Worm (Caenorhabditis elegans) whole organism, L1 larva: ENCODE data around the gene rpb-6.

Experiments used
- C16A3.4 ChIP-seq: fragments of 150-350 bp; optimal IDR thresholded peaks from 2 replicates; lab custom pipeline; 2014; ENCODE audit warnings: missing biosample characterization, missing genetic modification characterization
- C34B4.2 ChIP-seq: sonication (generic microtip); optimal IDR thresholded peaks from 2 replicates; lab custom pipeline; 2017; ENCODE audit warnings: mild to moderate bottlenecking, missing genetic modification characterization, missing compliant biosample characterization
- F16B12.6 ChIP-seq: fragments of 150-350 bp; optimal IDR thresholded peaks from 2 replicates; lab custom pipeline; 2014; ENCODE audit warnings: missing biosample characterization, missing genetic modification characterization
- ceh-63 ChIP-seq: fragments of 200-800 bp; sonication (Bioruptor generic); optimal IDR thresholded peaks from 2 replicates; lab custom pipeline; 2018; ENCODE audit warnings: mild to moderate bottlenecking, missing genetic modification characterization, missing compliant biosample characterization
- ceh-8 ChIP-seq: fragments of 200-800 bp; sonication (Bioruptor generic); optimal IDR thresholded peaks from 2 replicates; lab custom pipeline; 2018; ENCODE audit warnings: mild to moderate bottlenecking, missing genetic modification characterization, moderate library complexity, missing compliant biosample characterization
- ceh-88 ChIP-seq: fragments of 200-800 bp; sonication (Bioruptor generic); IDR thresholded peaks from 2 replicates; pipeline ENCODE4 v1.3.6; 2022; ENCODE audit warnings: missing genetic modification characterization, missing compliant biosample characterization
- dpl-1 ChIP-seq, 3 experiments: fragments of 150-350 bp in 2 of 3; sonication (generic microtip) in 1 of 3; optimal IDR thresholded peaks; 2 replicates each; lab custom pipeline; 2014 to 2017; ENCODE audit warnings: missing biosample characterization in 3 of 3, missing genetic modification characterization in 3 of 3, missing genetic modification reagents in 3 of 3
- efl-1 ChIP-seq, 4 experiments: fragments of 150-350 bp; optimal IDR thresholded peaks in 3 of 4; peaks in 1 of 4; 1 replicate in 1 of 4; 2 replicates in 3 of 4; lab custom pipeline; 2014; ENCODE audit warnings: missing biosample characterization in 2 of 4, missing genetic modification characterization in 2 of 4, missing genetic modification reagents in 2 of 4
- ets-5 ChIP-seq: fragments of 200-800 bp; sonication (Bioruptor generic); IDR thresholded peaks from 2 replicates; pipeline ENCODE4 v1.3.6; 2022; ENCODE audit warnings: missing genetic modification characterization, missing compliant biosample characterization
- fkh-10 ChIP-seq: sonication (generic microtip); optimal IDR thresholded peaks from 2 replicates; lab custom pipeline; 2017; ENCODE audit warnings: missing biosample characterization, missing genetic modification reagents, missing genetic modification characterization
- fkh-4 ChIP-seq: sonication (generic microtip); optimal IDR thresholded peaks from 2 replicates; lab custom pipeline; 2016; ENCODE audit warnings: missing compliant biosample characterization, missing genetic modification characterization, borderline replicate concordance
- grh-1 ChIP-seq: fragments of 200-800 bp; sonication (Bioruptor generic); IDR thresholded peaks from 2 replicates; pipeline ENCODE4 v1.3.6; 2022; ENCODE audit warnings: missing genetic modification reagents, missing genetic modification characterization, missing compliant biosample characterization
- hlh-4 ChIP-seq: sonication (generic microtip); optimal IDR thresholded peaks from 2 replicates; lab custom pipeline; 2016; ENCODE audit warnings: mild to moderate bottlenecking, missing genetic modification characterization, missing compliant biosample characterization
- lin-14 ChIP-seq: fragments of 200-800 bp; sonication (Bioruptor generic); optimal IDR thresholded peaks from 2 replicates; lab custom pipeline; 2018; ENCODE audit warnings: mild to moderate bottlenecking, missing genetic modification characterization, moderate library complexity, missing compliant biosample characterization
- lin-15B ChIP-seq: fragments of 150-350 bp; sonication (generic microtip); optimal IDR thresholded peaks from 3 replicates; lab custom pipeline; 2014; ENCODE audit warnings: missing biosample characterization, missing genetic modification characterization
- lin-35 ChIP-seq, 2 experiments: fragments of 150-350 bp; optimal IDR thresholded peaks; 2 replicates each; lab custom pipeline; 2014; ENCODE audit warnings: missing biosample characterization in 2 of 2, missing genetic modification characterization in 2 of 2, missing genetic modification reagents in 2 of 2
- lin-39 ChIP-seq: fragments of 150-350 bp; optimal IDR thresholded peaks from 2 replicates; lab custom pipeline; 2014; ENCODE audit warnings: missing biosample characterization, missing genetic modification reagents, missing genetic modification characterization
- lsy-2 ChIP-seq, 2 experiments: fragments of 150-350 bp; optimal IDR thresholded peaks; 2 replicates each; lab custom pipeline; 2014; ENCODE audit warnings: missing biosample characterization in 2 of 2, missing genetic modification characterization in 2 of 2
- mef-2 ChIP-seq: fragments of 150-350 bp; optimal IDR thresholded peaks from 2 replicates; lab custom pipeline; 2014; ENCODE audit warnings: missing biosample characterization, missing genetic modification characterization
- mep-1 ChIP-seq: fragments of 150-350 bp; optimal IDR thresholded peaks from 2 replicates; lab custom pipeline; 2014; ENCODE audit warnings: missing biosample characterization, missing genetic modification characterization
- nhr-19 ChIP-seq: fragments of 200-800 bp; sonication (Bioruptor generic); conservative IDR thresholded peaks from 2 replicates; pipeline ENCODE4 v1.3.6; 2022; ENCODE audit warnings: missing genetic modification characterization, missing compliant biosample characterization
- nhr-20 ChIP-seq: sonication (generic microtip); optimal IDR thresholded peaks from 2 replicates; lab custom pipeline; 2016; ENCODE audit warnings: mild to moderate bottlenecking, missing genetic modification characterization, missing compliant biosample characterization
- nhr-47 ChIP-seq: sonication (generic microtip); optimal IDR thresholded peaks from 2 replicates; lab custom pipeline; 2016; ENCODE audit warnings: mild to moderate bottlenecking, missing genetic modification characterization, moderate library complexity, missing compliant biosample characterization
- nhr-71 ChIP-seq: sonication (generic microtip); optimal IDR thresholded peaks from 2 replicates; lab custom pipeline; 2016; ENCODE audit warnings: mild to moderate bottlenecking, missing genetic modification characterization, moderate library complexity, missing compliant biosample characterization
- nhr-77 ChIP-seq: fragments of 150-350 bp; optimal IDR thresholded peaks from 2 replicates; lab custom pipeline; 2014; ENCODE audit warnings: missing biosample characterization, missing genetic modification characterization
- nhr-84 ChIP-seq: sonication (generic microtip); optimal IDR thresholded peaks from 2 replicates; lab custom pipeline; 2017; ENCODE audit warnings: missing biosample characterization, missing genetic modification characterization
- pax-3 ChIP-seq: fragments of 200-800 bp; sonication (Bioruptor generic); optimal IDR thresholded peaks from 2 replicates; lab custom pipeline; 2018; ENCODE audit warnings: mild to moderate bottlenecking, missing genetic modification characterization, moderate library complexity, missing compliant biosample characterization
- pqm-1 ChIP-seq: sonication (generic microtip); optimal IDR thresholded peaks from 3 replicates; lab custom pipeline; 2017; ENCODE audit warnings: missing biosample characterization, missing genetic modification characterization
- sup-37 ChIP-seq: fragments of 200-800 bp; sonication (Bioruptor generic); optimal IDR thresholded peaks from 2 replicates; lab custom pipeline; 2018; ENCODE audit warnings: mild to moderate bottlenecking, missing genetic modification characterization, missing compliant biosample characterization
- unc-62 ChIP-seq: fragments of 150-350 bp; optimal IDR thresholded peaks from 2 replicates; lab custom pipeline; 2014; ENCODE audit warnings: missing biosample characterization, missing genetic modification reagents, missing genetic modification characterization
- zip-4 ChIP-seq: fragments of 200-800 bp; sonication (Bioruptor generic); optimal IDR thresholded peaks from 2 replicates; lab custom pipeline; 2018; ENCODE audit warnings: mild to moderate bottlenecking, missing genetic modification characterization, moderate library complexity, missing compliant biosample characterization
- ztf-11 ChIP-seq, 2 experiments: sonication (generic microtip); optimal IDR thresholded peaks; 2 replicates each; lab custom pipeline; 2016 to 2017; ENCODE audit warnings: missing genetic modification characterization in 2 of 2, missing biosample characterization in 1 of 2, missing compliant biosample characterization in 1 of 2
- ztf-4 ChIP-seq: fragments of 150-350 bp; optimal IDR thresholded peaks from 2 replicates; lab custom pipeline; 2014; ENCODE audit warnings: missing biosample characterization, missing genetic modification characterization

Gene rpb-6

DNA sequence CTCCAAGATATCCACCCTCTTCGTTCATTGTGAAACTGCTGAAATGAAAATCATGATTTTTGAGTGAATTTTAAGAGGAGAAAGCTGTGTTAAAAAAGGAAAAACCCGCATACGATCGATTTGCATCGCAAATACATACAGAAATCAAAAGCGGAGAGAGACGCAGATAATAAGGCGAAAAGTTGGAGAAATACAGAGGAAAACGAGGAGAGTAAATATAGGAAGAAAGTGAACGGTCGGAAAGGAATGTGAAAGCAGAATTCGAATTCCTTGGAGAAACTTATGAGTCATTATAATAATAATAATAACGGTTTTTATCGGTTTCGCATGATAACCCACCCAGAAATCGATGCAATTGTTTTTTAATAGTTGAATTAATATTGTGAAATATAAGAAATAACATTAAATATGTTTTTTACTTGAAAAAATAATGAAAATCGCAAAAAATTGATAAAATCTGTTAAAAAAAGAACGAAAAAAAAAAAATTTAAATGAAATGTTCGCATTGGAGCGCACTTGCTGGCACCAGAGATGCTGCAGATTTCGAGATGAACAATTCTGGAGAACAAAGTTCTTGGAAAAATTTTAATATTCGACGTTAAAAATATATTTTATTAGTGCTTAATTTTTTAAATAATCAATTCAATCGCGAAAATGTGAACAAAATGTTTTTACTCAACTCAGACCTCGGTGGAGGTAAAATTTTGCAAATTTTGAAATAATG is 28.2 kb downstream of the rpb-6 start, which contains the start of gene ccm-3 (continued):
- TF ChIP-seq lin-14 (peak; percentile 63), grh-1 (GFP tag; lab: Robert Waterston, UW) (no peak), lin-15B (peak; percentile 64), fkh-4 (no peak), ceh-8 (GFP tag; lab: Kevin White, UChicago) (no peak), nhr-19 (0 out of 2 replicates have a peak, but pooled peaks have one; percentile 22), C16A3.4 (tag; lab: Kevin White, UChicago) (peak; percentile 50), efl-1 (optimal IDR thresholded peaks at IDR 0.05; lab: Kevin White, UChicago) (peak; percentile 43 to 52), efl-1 (GFP tag; optimal IDR thresholded peaks at IDR 0.05 in 1 of 2; lab: Kevin White, UChicago) (peak in 1 of 2 experiments; percentile 45), fkh-10 (GFP tag; lab: Kevin White, UChicago) (peak; percentile 3), F16B12.6 (tag; lab: Kevin White, UChicago) (peak; percentile 3), dpl-1 (GFP tag; optimal IDR thresholded peaks at IDR 0.05; lab: Kevin White, UChicago) (peak; percentile 26 to 62 (median 34)), lsy-2 (tag; optimal IDR thresholded peaks at IDR 0.05; lab: Kevin White, UChicago) (peak; percentile 15 to 77), mef-2 (tag; lab: Kevin White, UChicago) (no peak)

DNA sequence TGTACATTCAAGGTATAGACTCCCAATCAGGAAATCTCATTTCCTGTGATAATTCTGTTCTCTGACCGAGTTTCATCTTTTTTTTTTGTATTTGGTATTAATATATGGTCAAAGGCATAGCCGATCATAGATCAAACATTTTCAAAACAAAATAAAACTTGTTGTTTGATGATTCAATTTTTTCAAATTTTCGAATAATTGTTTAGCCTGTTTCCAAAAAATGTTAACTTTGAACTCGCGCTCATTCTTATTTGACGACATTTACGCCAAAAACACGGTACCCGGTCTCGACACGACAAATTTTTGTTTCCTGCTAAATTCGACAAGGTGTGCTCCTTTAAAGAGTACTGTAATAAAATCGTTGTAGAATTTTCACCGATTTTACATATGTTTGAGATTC is 29.6 kb downstream of the rpb-6 start:
- no peak for TF ChIP-seq lin-15B
- no peak for TF ChIP-seq C34B4.2 (tag; lab: Kevin White, UChicago)
- TF ChIP-seq efl-1 (optimal IDR thresholded peaks at IDR 0.05; lab: Kevin White, UChicago) = no peak
- TF ChIP-seq efl-1 (GFP tag; optimal IDR thresholded peaks at IDR 0.05 in 1 of 2; lab: Kevin White, UChicago) = peak in 1 of 2 experiments; percentile 65

DNA sequence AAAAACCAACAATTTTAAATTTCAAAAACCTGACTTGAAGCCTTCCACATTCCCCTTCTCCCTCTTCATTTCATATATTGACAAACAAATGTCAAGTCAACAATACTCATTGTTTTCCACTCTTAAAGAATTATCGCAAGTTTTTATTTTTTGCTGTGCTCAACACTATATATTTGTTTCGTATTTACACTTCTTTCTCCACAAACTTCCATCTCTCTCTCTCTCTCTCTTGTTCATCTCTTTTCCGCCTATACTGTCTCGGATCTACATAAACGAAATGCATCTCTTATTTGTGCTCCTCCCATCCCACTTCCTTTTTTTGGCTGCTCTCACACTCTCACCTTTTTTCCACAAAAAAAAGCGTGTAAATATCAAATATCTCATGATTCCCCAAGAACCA is 33.6 kb downstream of the rpb-6 start, which contains the start of gene C14A4.12:
Gene C14A4.12 (plus strand): TSS at position 301 of the 400 bp plus-strand sequence.
- TF ChIP-seq ztf-4 (no peak), nhr-77 (tag; lab: Kevin White, UChicago) (no peak), sup-37 (GFP tag; lab: Kevin White, UChicago) (no peak), ceh-88 (GFP tag; lab: Robert Waterston, UW) (no peak), dpl-1 (GFP tag; optimal IDR thresholded peaks at IDR 0.05; lab: Kevin White, UChicago) (no peak), nhr-71 (tag; lab: Kevin White, UChicago) (no peak), unc-62 (GFP tag; lab: Kevin White, UChicago) (no peak), ets-5 (GFP tag; lab: Robert Waterston, UW) (no peak), nhr-47 (no peak), pqm-1 (no peak), nhr-84 (tag; lab: Kevin White, UChicago) (no peak), mef-2 (tag; lab: Kevin White, UChicago) (no peak), nhr-20 (no peak), lin-39 (tag; lab: Kevin White, UChicago) (no peak), pax-3 (tag; lab: Kevin White, UChicago) (no peak), zip-4 (GFP tag; lab: Kevin White, UChicago) (no peak), ceh-63 (GFP tag; lab: Kevin White, UChicago) (no peak), mep-1 (no peak)

DNA sequence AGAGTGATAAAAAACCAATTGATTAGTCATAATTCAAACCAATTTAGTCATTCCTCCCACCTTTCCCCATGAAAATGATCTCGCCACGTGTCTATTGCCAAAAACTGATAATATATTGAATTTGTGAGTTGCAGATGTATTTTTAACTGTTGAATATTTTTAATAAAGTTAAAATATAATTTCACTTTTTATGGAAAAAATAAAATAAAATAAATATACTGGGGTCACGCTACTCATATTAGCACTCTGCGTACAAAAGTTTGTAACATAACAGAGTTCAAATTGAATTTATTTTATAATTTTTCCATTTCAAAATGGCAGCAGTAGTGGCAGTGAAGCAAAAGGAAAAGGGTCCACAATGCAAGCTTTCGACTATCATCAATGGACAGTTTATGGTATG is 39.0 kb downstream of the rpb-6 start, which contains the start of gene C14A4.13:
Gene C14A4.13 (plus strand): TSS at position 301 of the 400 bp plus-strand sequence.
- TF ChIP-seq nhr-20 (no peak), lin-15B (no peak), hlh-4 (tag; lab: Kevin White, UChicago) (no peak), ztf-11 (tag; optimal IDR thresholded peaks at IDR 0.05; lab: Kevin White, UChicago) (no peak), lin-35 (GFP tag; optimal IDR thresholded peaks at IDR 0.05; lab: Kevin White, UChicago) (no peak), sup-37 (GFP tag; lab: Kevin White, UChicago) (no peak), grh-1 (GFP tag; lab: Robert Waterston, UW) (no peak)
